Fruit fly (Drosophila melanogaster) whole organism, embryonic: Measurements from ENCODE around the gene CG11912.

Source experiments
- Asciz ChIP-seq: fragments of 200-800 bp; sonication (Bioruptor generic); optimal IDR thresholded peaks from 2 replicates; lab custom pipeline; 2017; ENCODE audit warnings: missing biosample characterization, mild to moderate bottlenecking, missing genetic modification characterization, missing genetic modification reagents
- Atf6 ChIP-seq: fragments of 200-800 bp; sonication (Bioruptor generic); IDR thresholded peaks from 2 replicates; pipeline ENCODE4 v1.3.6; 2022; ENCODE audit warnings: missing biosample characterization, missing genetic modification characterization
- Blimp-1 ChIP-seq: fragments of 200-800 bp; sonication (Bioruptor generic); optimal IDR thresholded peaks from 3 replicates; lab custom pipeline; 2018; ENCODE audit warnings: missing biosample characterization, missing genetic modification characterization, mild to moderate bottlenecking, moderate library complexity, missing genetic modification reagents
- C15 ChIP-seq: fragments of 200-800 bp; sonication (Bioruptor generic); IDR thresholded peaks from 3 replicates; pipeline ENCODE4 v1.3.6; 2022; ENCODE audit warnings: missing biosample characterization, missing genetic modification characterization
- CG10321 ChIP-seq: fragments of 200-800 bp; sonication (Bioruptor generic); IDR thresholded peaks from 2 replicates; pipeline ENCODE4 v1.3.6; 2022; ENCODE audit warnings: missing biosample characterization, missing genetic modification characterization
- CG10565 ChIP-seq: fragments of 200-800 bp; sonication (Bioruptor generic); optimal IDR thresholded peaks from 3 replicates; lab custom pipeline; 2016; ENCODE audit warnings: missing biosample characterization, mild to moderate bottlenecking, missing genetic modification characterization
- CG15011 ChIP-seq: fragments of 200-800 bp; sonication (Bioruptor generic); optimal IDR thresholded peaks from 3 replicates; lab custom pipeline; 2018; ENCODE audit warnings: missing biosample characterization, mild to moderate bottlenecking, missing genetic modification characterization
- CG15269 ChIP-seq: fragments of 200-800 bp; sonication (Bioruptor generic); optimal IDR thresholded peaks from 2 replicates; lab custom pipeline; 2018; ENCODE audit warnings: missing biosample characterization, mild to moderate bottlenecking, missing genetic modification characterization, moderate library complexity
- CG15696 ChIP-seq: fragments of 200-800 bp; sonication (Bioruptor generic); optimal IDR thresholded peaks from 2 replicates; lab custom pipeline; 2019; ENCODE audit warnings: missing biosample characterization, mild to moderate bottlenecking, missing genetic modification characterization, moderate library complexity
- CG3838 ChIP-seq: fragments of 200-800 bp; sonication (Bioruptor generic); optimal IDR thresholded peaks from 3 replicates; lab custom pipeline; 2016; ENCODE audit warnings: missing biosample characterization, missing genetic modification characterization
- CG42726 ChIP-seq: fragments of 200-800 bp; sonication (Bioruptor generic); IDR thresholded peaks from 2 replicates; pipeline ENCODE4 v1.3.6; 2022; ENCODE audit warnings: missing biosample characterization, missing genetic modification characterization; ENCODE audit not compliant: partially characterized antibody
- CG6272 ChIP-seq: fragments of 200-800 bp; sonication (Bioruptor generic); IDR thresholded peaks from 2 replicates; pipeline ENCODE4 v1.3.6; 2022; ENCODE audit warnings: missing biosample characterization, missing genetic modification characterization
- CG6791 ChIP-seq: fragments of 200-800 bp; sonication (Bioruptor generic); IDR thresholded peaks from 3 replicates; pipeline ENCODE4 v1.3.6; 2022; ENCODE audit warnings: missing biosample characterization, missing genetic modification characterization; ENCODE audit not compliant: partially characterized antibody
- CG7556 ChIP-seq: fragments of 200-800 bp; sonication (Bioruptor generic); optimal IDR thresholded peaks from 2 replicates; lab custom pipeline; 2017; ENCODE audit warnings: missing biosample characterization, mild to moderate bottlenecking, missing genetic modification characterization
- CG7928 ChIP-seq: fragments of 200-800 bp; sonication (Bioruptor generic); optimal IDR thresholded peaks from 2 replicates; lab custom pipeline; 2017; ENCODE audit warnings: missing biosample characterization, mild to moderate bottlenecking, missing genetic modification characterization
- CG9437 ChIP-seq: fragments of 200-800 bp; sonication (Bioruptor generic); optimal IDR thresholded peaks from 2 replicates; lab custom pipeline; 2018; ENCODE audit warnings: missing biosample characterization, mild to moderate bottlenecking, missing genetic modification characterization
- CTCF ChIP-seq: fragments of 200-800 bp; sonication (Bioruptor generic); optimal IDR thresholded peaks from 2 replicates; lab custom pipeline; 2017; ENCODE audit warnings: missing biosample characterization, mild to moderate bottlenecking, missing genetic modification characterization, moderate library complexity
- D19A ChIP-seq: fragments of 200-800 bp; optimal IDR thresholded peaks from 3 replicates; lab custom pipeline; 2019; ENCODE audit warnings: missing biosample characterization, mild to moderate bottlenecking, missing genetic modification characterization, moderate library complexity
- Dad ChIP-seq: fragments of 200-800 bp; sonication (Bioruptor generic); optimal IDR thresholded peaks from 3 replicates; lab custom pipeline; 2016; ENCODE audit warnings: missing biosample characterization, missing genetic modification characterization
- Dek ChIP-seq: fragments of 200-800 bp; sonication (Bioruptor generic); optimal IDR thresholded peaks from 3 replicates; lab custom pipeline; 2019; ENCODE audit warnings: missing biosample characterization, mild to moderate bottlenecking, missing genetic modification characterization, moderate library complexity
- E2f1 ChIP-seq: fragments of 200-800 bp; sonication (Bioruptor generic); IDR thresholded peaks from 2 replicates; pipeline ENCODE4 v1.3.6; 2022; ENCODE audit warnings: missing biosample characterization, missing genetic modification characterization
- GATAe ChIP-seq: fragments of 200-800 bp; sonication (Bioruptor generic); conservative IDR thresholded peaks from 2 replicates; pipeline ENCODE4 v1.3.6; 2022; ENCODE audit warnings: missing biosample characterization, missing genetic modification characterization
- HLHmδ ChIP-seq: fragments of 200-800 bp; sonication (Bioruptor generic); optimal IDR thresholded peaks from 2 replicates; lab custom pipeline; 2018; ENCODE audit warnings: missing biosample characterization, mild to moderate bottlenecking, missing genetic modification characterization, moderate library complexity
- MBD-R2 ChIP-seq: fragments of 200-800 bp; sonication (Bioruptor generic); IDR thresholded peaks from 2 replicates; pipeline ENCODE4 v1.3.6; 2022; ENCODE audit warnings: missing biosample characterization, missing genetic modification characterization
- Neu2 ChIP-seq: fragments of 200-800 bp; sonication (Bioruptor generic); optimal IDR thresholded peaks from 3 replicates; lab custom pipeline; 2016; ENCODE audit warnings: missing biosample characterization, missing genetic modification characterization, borderline replicate concordance
- Nf-YA ChIP-seq: fragments of 200-800 bp; sonication (Bioruptor generic); IDR thresholded peaks from 2 replicates; pipeline ENCODE4 v1.3.6; 2022; ENCODE audit warnings: missing biosample characterization, missing genetic modification characterization
- Side ChIP-seq: fragments of 200-800 bp; sonication (Bioruptor generic); optimal IDR thresholded peaks from 2 replicates; lab custom pipeline; 2016; ENCODE audit warnings: missing biosample characterization, missing genetic modification characterization
- Spps ChIP-seq: fragments of 200-800 bp; sonication (Bioruptor generic); optimal IDR thresholded peaks from 2 replicates; lab custom pipeline; 2018; ENCODE audit warnings: missing biosample characterization, mild to moderate bottlenecking, missing genetic modification characterization
- Sry-β ChIP-seq: fragments of 200-800 bp; sonication (Bioruptor generic); optimal IDR thresholded peaks from 2 replicates; lab custom pipeline; 2018; ENCODE audit warnings: missing biosample characterization, mild to moderate bottlenecking, missing genetic modification characterization, moderate library complexity
- Sry-δ ChIP-seq: fragments of 200-800 bp; sonication (Bioruptor generic); optimal IDR thresholded peaks from 2 replicates; lab custom pipeline; 2016; ENCODE audit warnings: missing biosample characterization, missing genetic modification characterization
- bowl ChIP-seq: fragments of 200-800 bp; sonication (Bioruptor generic); IDR thresholded peaks from 2 replicates; pipeline ENCODE4 v1.3.6; 2022; ENCODE audit warnings: missing biosample characterization, missing genetic modification characterization
- br ChIP-seq: fragments of >200 bp; optimal IDR thresholded peaks from 2 replicates; lab custom pipeline; 2017
- crc ChIP-seq: fragments of 200-800 bp; sonication (Bioruptor generic); optimal IDR thresholded peaks from 2 replicates; lab custom pipeline; 2016; ENCODE audit warnings: missing biosample characterization, missing genetic modification characterization
- esg ChIP-seq: fragments of 200-800 bp; sonication (Bioruptor generic); conservative IDR thresholded peaks from 2 replicates; pipeline ENCODE4 v1.3.6; 2022; ENCODE audit warnings: missing biosample characterization, missing genetic modification characterization
- fd102C ChIP-seq: fragments of 200-800 bp; sonication (Bioruptor generic); optimal IDR thresholded peaks from 2 replicates; lab custom pipeline; 2018; ENCODE audit warnings: missing biosample characterization, mild to moderate bottlenecking, missing genetic modification characterization, moderate library complexity
- gcm ChIP-seq: fragments of 200-800 bp; sonication (Bioruptor generic); optimal IDR thresholded peaks from 2 replicates; lab custom pipeline; 2019; ENCODE audit warnings: missing biosample characterization, mild to moderate bottlenecking, missing genetic modification characterization, moderate library complexity
- hth ChIP-seq: fragments of >200 bp; optimal IDR thresholded peaks from 2 replicates; lab custom pipeline; 2017; ENCODE audit warnings: inconsistent platforms
- jigr1 ChIP-seq: fragments of 200-800 bp; sonication (Bioruptor generic); IDR thresholded peaks from 3 replicates; pipeline ENCODE4 v1.3.6; 2022; ENCODE audit warnings: missing biosample characterization, missing genetic modification characterization
- jumu ChIP-seq: fragments of 200-800 bp; sonication (Bioruptor generic); optimal IDR thresholded peaks from 3 replicates; lab custom pipeline; 2016; ENCODE audit warnings: missing biosample characterization, missing genetic modification characterization
- lab ChIP-seq: fragments of 200-800 bp; sonication (Bioruptor generic); optimal IDR thresholded peaks from 3 replicates; lab custom pipeline; 2017; ENCODE audit warnings: missing biosample characterization, missing genetic modification characterization, mild to moderate bottlenecking, moderate library complexity, missing genetic modification reagents
- psq ChIP-seq: fragments of 200-800 bp; sonication (Bioruptor generic); optimal IDR thresholded peaks from 2 replicates; lab custom pipeline; 2017; ENCODE audit warnings: missing biosample characterization, missing genetic modification characterization
- ranshi ChIP-seq: fragments of 200-800 bp; sonication (Bioruptor generic); IDR thresholded peaks from 2 replicates; pipeline ENCODE4 v1.3.6; 2022; ENCODE audit warnings: missing biosample characterization, missing genetic modification characterization
- sd ChIP-seq: fragments of 200-800 bp; sonication (Bioruptor generic); optimal IDR thresholded peaks from 3 replicates; lab custom pipeline; 2018; ENCODE audit warnings: missing biosample characterization, mild to moderate bottlenecking, missing genetic modification characterization, moderate library complexity
- sisA ChIP-seq: fragments of 200-800 bp; sonication (Bioruptor generic); IDR thresholded peaks from 2 replicates; pipeline ENCODE4 v1.3.6; 2022; ENCODE audit warnings: missing biosample characterization, missing genetic modification characterization
- sqz ChIP-seq: fragments of 200-800 bp; sonication (Bioruptor generic); optimal IDR thresholded peaks from 3 replicates; lab custom pipeline; 2018; ENCODE audit warnings: missing biosample characterization, mild to moderate bottlenecking, missing genetic modification characterization
- stwl ChIP-seq: fragments of 200-800 bp; sonication (Bioruptor generic); optimal IDR thresholded peaks from 3 replicates; lab custom pipeline; 2018; ENCODE audit warnings: missing biosample characterization, mild to moderate bottlenecking, missing genetic modification characterization, moderate library complexity
- toy ChIP-seq: fragments of 200-800 bp; sonication (Bioruptor generic); IDR thresholded peaks from 2 replicates; pipeline ENCODE4 v1.3.6; 2022; ENCODE audit warnings: missing biosample characterization, missing genetic modification characterization
- vfl ChIP-seq: fragments of 200-800 bp; sonication (Bioruptor generic); optimal IDR thresholded peaks from 2 replicates; lab custom pipeline; 2016; ENCODE audit warnings: missing biosample characterization, missing genetic modification characterization
- vnd ChIP-seq: fragments of 200-800 bp; sonication (Bioruptor generic); IDR thresholded peaks from 3 replicates; pipeline ENCODE4 v1.3.6; 2022; ENCODE audit warnings: missing biosample characterization, missing genetic modification characterization; ENCODE audit not compliant: partially characterized antibody
- z ChIP-seq: fragments of 200-800 bp; sonication (Bioruptor generic); IDR thresholded peaks from 3 replicates; pipeline ENCODE4 v1.3.6; 2022; ENCODE audit warnings: missing biosample characterization, missing genetic modification characterization

CG11912 gene

DNA sequence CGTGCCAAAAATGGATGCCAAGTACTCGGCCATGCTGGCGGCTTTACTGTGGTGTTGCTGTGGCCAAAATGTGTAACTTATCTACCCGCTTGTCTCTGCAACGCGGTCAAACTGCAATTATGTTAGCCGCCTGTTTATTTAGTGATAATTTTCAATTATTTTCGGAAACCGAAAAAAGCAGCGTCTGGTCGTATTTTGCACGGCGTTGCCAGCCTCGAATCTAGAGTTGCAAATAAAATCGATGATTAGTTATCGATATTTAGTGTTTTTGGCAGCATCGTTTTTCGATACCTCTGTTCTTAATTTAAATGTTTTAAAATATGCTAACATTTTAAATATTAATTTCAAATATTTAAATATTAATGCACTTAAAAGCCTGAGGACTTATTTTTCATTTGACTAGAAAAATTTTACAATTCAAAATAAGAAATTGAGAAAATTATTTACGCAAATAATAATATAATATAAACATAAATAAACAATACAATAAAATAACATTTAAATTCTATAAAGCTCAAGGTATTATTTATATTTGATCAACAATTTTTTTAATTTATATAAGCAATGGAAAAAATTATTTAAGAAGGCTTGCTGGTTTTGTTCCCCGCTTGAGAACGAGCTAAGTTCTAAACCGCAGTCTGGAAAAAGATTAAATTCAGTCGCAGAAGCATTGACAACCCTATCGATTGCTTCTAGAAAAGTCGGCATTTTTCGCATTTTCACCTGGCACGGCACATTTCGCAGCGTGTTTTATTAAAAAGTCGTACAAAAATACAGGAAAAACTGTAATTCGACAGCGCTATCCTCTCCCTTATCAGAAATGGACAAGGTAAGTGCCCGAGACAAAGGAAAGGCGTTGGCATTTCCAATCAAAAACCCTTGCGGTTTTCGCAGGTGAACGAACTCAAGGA lies 24.4 kb downstream of the CG11912 start, which contains the start of the genes U2af38 and Stip1 (continued):
- TF ChIP-seq gcm (GFP tag; lab: Kevin White, UChicago): no peak
- TF ChIP-seq Side (GFP tag; lab: Kevin White, UChicago): no peak
- TF ChIP-seq esg (GFP tag; lab: Robert Waterston, UW): no peak
- TF ChIP-seq jumu (GFP tag; lab: Kevin White, UChicago): no peak
- no peak for TF ChIP-seq CG7556 (GFP tag; lab: Kevin White, UChicago)
- no peak for TF ChIP-seq fd102C (GFP tag; lab: Kevin White, UChicago)
- no peak for TF ChIP-seq CG7928
- no peak for TF ChIP-seq CG10321 (GFP tag; lab: Robert Waterston, UW)
- no peak for TF ChIP-seq CG15696 (tag; lab: Kevin White, UChicago)
- TF ChIP-seq CG6791 (GFP tag; lab: Robert Waterston, UW): peak; percentile 36; the same call in 1 of the 3 replicates
- no peak for TF ChIP-seq br
- peak; percentile 34 for TF ChIP-seq CG15269 (tag; lab: Kevin White, UChicago)
- peak; percentile 69; the same call in 1 of the 3 replicates for TF ChIP-seq jigr1 (GFP tag; lab: Robert Waterston, UW)
- TF ChIP-seq D19A: peak; percentile 15
- 0 out of 2 replicates have a peak, but pooled peaks have one; percentile 16 for TF ChIP-seq CG42726 (GFP tag; lab: Robert Waterston, UW)
- peak; percentile 12 for TF ChIP-seq vfl (GFP tag; lab: Kevin White, UChicago)
- no peak for TF ChIP-seq Dad (GFP tag; lab: Kevin White, UChicago)
- TF ChIP-seq MBD-R2 (GFP tag; lab: Robert Waterston, UW): peak; percentile 55
- peak; percentile 40 for TF ChIP-seq Sry-δ (GFP tag; lab: Kevin White, UChicago)
- TF ChIP-seq stwl (tag; lab: Kevin White, UChicago): peak; percentile 42
- no peak for TF ChIP-seq CG15011 (GFP tag; lab: Kevin White, UChicago)
- TF ChIP-seq CG9437 (GFP tag; lab: Kevin White, UChicago): no peak
- no peak for TF ChIP-seq C15
- no peak for TF ChIP-seq ranshi (GFP tag; lab: Robert Waterston, UW)
- TF ChIP-seq Sry-β (GFP tag; lab: Kevin White, UChicago): no peak
- peak; percentile 14 for TF ChIP-seq Dek (tag; lab: Kevin White, UChicago)
- peak; percentile 54 for TF ChIP-seq CTCF (GFP tag; lab: Kevin White, UChicago)
- TF ChIP-seq sqz: peak; percentile 23
- peak; percentile 54 for TF ChIP-seq Neu2
- no peak for TF ChIP-seq psq (GFP tag; lab: Kevin White, UChicago)
- TF ChIP-seq toy (GFP tag; lab: Robert Waterston, UW): no peak
- TF ChIP-seq Atf6: 0 out of 2 replicates have a peak, but pooled peaks have one; percentile 33
- no peak for TF ChIP-seq Blimp-1 (GFP tag; lab: Kevin White, UChicago)
- no peak for TF ChIP-seq Nf-YA
- no peak for TF ChIP-seq CG10565 (GFP tag; lab: Kevin White, UChicago)
- TF ChIP-seq CG6272 (GFP tag; lab: Robert Waterston, UW): 0 out of 2 replicates have a peak, but pooled peaks have one; percentile 4
- no peak for TF ChIP-seq crc (GFP tag; lab: Kevin White, UChicago)
- TF ChIP-seq hth (lab: Kevin White, UChicago): no peak
- TF ChIP-seq Spps (tag; lab: Kevin White, UChicago): no peak
- no peak for TF ChIP-seq Asciz (GFP tag; lab: Kevin White, UChicago)
- TF ChIP-seq sd: peak; percentile 59
- TF ChIP-seq CG3838 (GFP tag; lab: Kevin White, UChicago): no peak
- no peak for TF ChIP-seq HLHmδ (GFP tag; lab: Kevin White, UChicago)
- no peak for TF ChIP-seq sisA (GFP tag; lab: Robert Waterston, UW)
- no peak for TF ChIP-seq GATAe (GFP tag; lab: Robert Waterston, UW)
- no peak for TF ChIP-seq E2f1 (GFP tag; lab: Robert Waterston, UW)
- TF ChIP-seq lab (GFP tag; lab: Kevin White, UChicago): no peak
- TF ChIP-seq vnd (GFP tag; lab: Robert Waterston, UW): peak; percentile 58; the same call in 1 of the 3 replicates
- no peak for TF ChIP-seq z
- TF ChIP-seq bowl (GFP tag; lab: Robert Waterston, UW): no peak
